Worm (Caenorhabditis elegans) whole organism, L1 larva: ENCODE results near the gene frpr-6.

Experiments
- C04F5.9 ChIP-seq: sonication (generic microtip); optimal IDR thresholded peaks from 2 replicates; lab custom pipeline; 2016; ENCODE audit warnings: missing genetic modification characterization, missing compliant biosample characterization
- C16A3.4 ChIP-seq: fragments of 150-350 bp; optimal IDR thresholded peaks from 2 replicates; lab custom pipeline; 2014; ENCODE audit warnings: missing biosample characterization, missing genetic modification characterization
- aha-1 ChIP-seq: fragments of 150-350 bp; optimal IDR thresholded peaks from 2 replicates; lab custom pipeline; 2014; ENCODE audit warnings: missing biosample characterization, missing genetic modification characterization
- alr-1 ChIP-seq: fragments of 200-800 bp; sonication (Bioruptor generic); optimal IDR thresholded peaks from 2 replicates; lab custom pipeline; 2018; ENCODE audit warnings: borderline replicate concordance, mild to moderate bottlenecking, missing genetic modification characterization, missing compliant biosample characterization
- ama-1 ChIP-seq: fragments of 150-350 bp; optimal IDR thresholded peaks from 2 replicates; lab custom pipeline; 2014
- blmp-1 ChIP-seq: fragments of 150-350 bp; optimal IDR thresholded peaks from 2 replicates; lab custom pipeline; 2014; ENCODE audit warnings: missing biosample characterization, missing genetic modification characterization
- ceh-63 ChIP-seq: fragments of 200-800 bp; sonication (Bioruptor generic); optimal IDR thresholded peaks from 2 replicates; lab custom pipeline; 2018; ENCODE audit warnings: mild to moderate bottlenecking, missing genetic modification characterization, missing compliant biosample characterization
- ceh-82 ChIP-seq, 3 experiments: fragments of 150-350 bp in 1 of 3; sonication (generic microtip) in 2 of 3; optimal IDR thresholded peaks; 2 replicates each; lab custom pipeline; 2014 to 2017; ENCODE audit warnings: missing biosample characterization in 3 of 3, missing genetic modification characterization in 3 of 3
- ceh-88 ChIP-seq: fragments of 200-800 bp; sonication (Bioruptor generic); IDR thresholded peaks from 2 replicates; pipeline ENCODE4 v1.3.6; 2022; ENCODE audit warnings: missing genetic modification characterization, missing compliant biosample characterization
- dsc-1 ChIP-seq: sonication (generic microtip); optimal IDR thresholded peaks from 2 replicates; lab custom pipeline; 2016; ENCODE audit warnings: mild to moderate bottlenecking, missing genetic modification characterization, missing compliant biosample characterization
- efl-1 ChIP-seq, 4 experiments: fragments of 150-350 bp; optimal IDR thresholded peaks in 3 of 4; peaks in 1 of 4; 1 replicate in 1 of 4; 2 replicates in 3 of 4; lab custom pipeline; 2014; ENCODE audit warnings: missing biosample characterization in 2 of 4, missing genetic modification characterization in 2 of 4, missing genetic modification reagents in 2 of 4
- efl-3 ChIP-seq: fragments of 200-800 bp; sonication (Bioruptor generic); optimal IDR thresholded peaks from 2 replicates; lab custom pipeline; 2018; ENCODE audit warnings: mild to moderate bottlenecking, missing genetic modification characterization, missing compliant biosample characterization
- egl-27 ChIP-seq, 2 experiments: fragments of 150-350 bp in 1 of 2; sonication (generic microtip); optimal IDR thresholded peaks; 3 replicates each; lab custom pipeline; 2017 to 2018; ENCODE audit warnings: missing biosample characterization in 2 of 2, missing genetic modification characterization in 2 of 2, missing genetic modification reagents in 2 of 2
- elt-2 ChIP-seq: sonication (generic microtip); optimal IDR thresholded peaks from 2 replicates; lab custom pipeline; 2016; ENCODE audit warnings: missing genetic modification characterization, mild to moderate bottlenecking, inconsistent platforms, missing compliant biosample characterization, missing genetic modification reagents
- elt-3 ChIP-seq, 6 experiments: fragments of 150-350 bp in 1 of 6; sonication (generic microtip); optimal IDR thresholded peaks; 2 replicates each; lab custom pipeline; 2017 to 2018; ENCODE audit warnings: missing biosample characterization in 6 of 6, missing genetic modification characterization in 6 of 6, inconsistent platforms in 1 of 6
- fkh-10 ChIP-seq: sonication (generic microtip); optimal IDR thresholded peaks from 2 replicates; lab custom pipeline; 2017; ENCODE audit warnings: missing biosample characterization, missing genetic modification reagents, missing genetic modification characterization
- fkh-8 ChIP-seq: sonication (generic microtip); optimal IDR thresholded peaks from 2 replicates; lab custom pipeline; 2016; ENCODE audit warnings: mild to moderate bottlenecking, missing genetic modification characterization, missing compliant biosample characterization
- fos-1 ChIP-seq: fragments of 150-350 bp; optimal IDR thresholded peaks from 2 replicates; lab custom pipeline; 2014; ENCODE audit warnings: missing biosample characterization, missing genetic modification characterization
- hpl-2 ChIP-seq: fragments of 150-350 bp; optimal IDR thresholded peaks from 2 replicates; lab custom pipeline; 2014; ENCODE audit warnings: missing biosample characterization, missing genetic modification reagents, missing genetic modification characterization
- isw-1 ChIP-seq: fragments of 200-800 bp; sonication (Bioruptor generic); IDR thresholded peaks from 2 replicates; pipeline ENCODE4 v1.3.6; 2022; ENCODE audit warnings: missing genetic modification characterization, missing compliant biosample characterization
- lin-13 ChIP-seq: fragments of 150-350 bp; optimal IDR thresholded peaks from 2 replicates; lab custom pipeline; 2014; ENCODE audit warnings: missing biosample characterization, missing genetic modification reagents, missing genetic modification characterization
- lin-14 ChIP-seq: fragments of 200-800 bp; sonication (Bioruptor generic); optimal IDR thresholded peaks from 2 replicates; lab custom pipeline; 2018; ENCODE audit warnings: mild to moderate bottlenecking, missing genetic modification characterization, moderate library complexity, missing compliant biosample characterization
- lin-35 ChIP-seq, 2 experiments: fragments of 150-350 bp; optimal IDR thresholded peaks; 2 replicates each; lab custom pipeline; 2014; ENCODE audit warnings: missing biosample characterization in 2 of 2, missing genetic modification characterization in 2 of 2, missing genetic modification reagents in 2 of 2
- lsy-2 ChIP-seq, 2 experiments: fragments of 150-350 bp; optimal IDR thresholded peaks; 2 replicates each; lab custom pipeline; 2014; ENCODE audit warnings: missing biosample characterization in 2 of 2, missing genetic modification characterization in 2 of 2
- mab-9 ChIP-seq: fragments of 200-800 bp; sonication (Bioruptor generic); IDR thresholded peaks from 2 replicates; pipeline ENCODE4 v1.3.6; 2022; ENCODE audit warnings: missing genetic modification reagents, missing genetic modification characterization, missing compliant biosample characterization
- mdl-1 ChIP-seq, 2 experiments: fragments of 150-350 bp; optimal IDR thresholded peaks; 2 replicates each; lab custom pipeline; 2014 to 2017; ENCODE audit warnings: missing biosample characterization in 2 of 2, missing genetic modification characterization in 2 of 2, inconsistent platforms in 1 of 2
- mep-1 ChIP-seq: fragments of 150-350 bp; optimal IDR thresholded peaks from 2 replicates; lab custom pipeline; 2014; ENCODE audit warnings: missing biosample characterization, missing genetic modification characterization
- nhr-12 ChIP-seq: sonication (generic microtip); optimal IDR thresholded peaks from 2 replicates; lab custom pipeline; 2017; ENCODE audit warnings: missing biosample characterization, missing genetic modification characterization
- nhr-19 ChIP-seq: fragments of 200-800 bp; sonication (Bioruptor generic); conservative IDR thresholded peaks from 2 replicates; pipeline ENCODE4 v1.3.6; 2022; ENCODE audit warnings: missing genetic modification characterization, missing compliant biosample characterization
- nhr-20 ChIP-seq: sonication (generic microtip); optimal IDR thresholded peaks from 2 replicates; lab custom pipeline; 2016; ENCODE audit warnings: mild to moderate bottlenecking, missing genetic modification characterization, missing compliant biosample characterization
- nhr-237 ChIP-seq: fragments of 150-350 bp; optimal IDR thresholded peaks from 2 replicates; lab custom pipeline; 2014; ENCODE audit warnings: missing biosample characterization, missing genetic modification characterization
- nhr-28 ChIP-seq: fragments of 150-350 bp; optimal IDR thresholded peaks from 2 replicates; lab custom pipeline; 2014; ENCODE audit warnings: missing biosample characterization, missing genetic modification characterization
- nhr-47 ChIP-seq: sonication (generic microtip); optimal IDR thresholded peaks from 2 replicates; lab custom pipeline; 2016; ENCODE audit warnings: mild to moderate bottlenecking, missing genetic modification characterization, moderate library complexity, missing compliant biosample characterization
- nhr-71 ChIP-seq: sonication (generic microtip); optimal IDR thresholded peaks from 2 replicates; lab custom pipeline; 2016; ENCODE audit warnings: mild to moderate bottlenecking, missing genetic modification characterization, moderate library complexity, missing compliant biosample characterization
- nhr-77 ChIP-seq: fragments of 150-350 bp; optimal IDR thresholded peaks from 2 replicates; lab custom pipeline; 2014; ENCODE audit warnings: missing biosample characterization, missing genetic modification characterization
- nhr-85 ChIP-seq: sonication (generic microtip); peaks from one replicate; lab custom pipeline; 2016; ENCODE audit warnings: missing genetic modification characterization, inconsistent platforms, missing compliant biosample characterization
- nhr-90 ChIP-seq: sonication (generic microtip); optimal IDR thresholded peaks from 2 replicates; lab custom pipeline; 2016; ENCODE audit warnings: mild to moderate bottlenecking, missing genetic modification characterization, missing compliant biosample characterization; ENCODE audit not compliant: poor library complexity
- pag-3 ChIP-seq: sonication (generic microtip); optimal IDR thresholded peaks from 2 replicates; lab custom pipeline; 2017; ENCODE audit warnings: missing genetic modification characterization, mild to moderate bottlenecking, missing compliant biosample characterization, antibody characterized with exemption, borderline replicate concordance; ENCODE audit not compliant: insufficient read depth
- pax-3 ChIP-seq: fragments of 200-800 bp; sonication (Bioruptor generic); optimal IDR thresholded peaks from 2 replicates; lab custom pipeline; 2018; ENCODE audit warnings: mild to moderate bottlenecking, missing genetic modification characterization, moderate library complexity, missing compliant biosample characterization
- pqm-1 ChIP-seq: sonication (generic microtip); optimal IDR thresholded peaks from 3 replicates; lab custom pipeline; 2017; ENCODE audit warnings: missing biosample characterization, missing genetic modification characterization
- skn-1 ChIP-seq: fragments of 150-350 bp; optimal IDR thresholded peaks from 2 replicates; lab custom pipeline; 2014; ENCODE audit warnings: missing biosample characterization, missing genetic modification characterization
- snpc-4 ChIP-seq: fragments of 150-350 bp; optimal IDR thresholded peaks from 2 replicates; lab custom pipeline; 2014; ENCODE audit warnings: missing biosample characterization, missing genetic modification characterization
- snu-23 ChIP-seq: sonication (generic microtip); optimal IDR thresholded peaks from 2 replicates; lab custom pipeline; 2016; ENCODE audit warnings: missing genetic modification characterization, missing compliant biosample characterization
- sox-4 ChIP-seq: sonication (generic microtip); optimal IDR thresholded peaks from 2 replicates; lab custom pipeline; 2016; ENCODE audit warnings: missing genetic modification characterization, missing compliant biosample characterization
- sptf-1 ChIP-seq: fragments of 150-350 bp; optimal IDR thresholded peaks from 2 replicates; lab custom pipeline; 2014; ENCODE audit warnings: missing biosample characterization, missing genetic modification characterization
- sup-37 ChIP-seq: fragments of 200-800 bp; sonication (Bioruptor generic); optimal IDR thresholded peaks from 2 replicates; lab custom pipeline; 2018; ENCODE audit warnings: mild to moderate bottlenecking, missing genetic modification characterization, missing compliant biosample characterization
- swsn-7 ChIP-seq: sonication (generic microtip); optimal IDR thresholded peaks from 2 replicates; lab custom pipeline; 2016; ENCODE audit warnings: missing genetic modification characterization, missing compliant biosample characterization
- tbx-2 ChIP-seq: sonication (generic microtip); optimal IDR thresholded peaks from 2 replicates; lab custom pipeline; 2016; ENCODE audit warnings: missing genetic modification characterization, missing compliant biosample characterization
- unc-30 ChIP-seq: sonication (generic microtip); optimal IDR thresholded peaks from 2 replicates; lab custom pipeline; 2017; ENCODE audit warnings: missing biosample characterization, missing genetic modification characterization
- unc-62 ChIP-seq: fragments of 150-350 bp; optimal IDR thresholded peaks from 2 replicates; lab custom pipeline; 2014; ENCODE audit warnings: missing biosample characterization, missing genetic modification reagents, missing genetic modification characterization
- unc-98 ChIP-seq: fragments of 200-800 bp; sonication (Bioruptor generic); IDR thresholded peaks from 2 replicates; pipeline ENCODE4 v1.3.6; 2022; ENCODE audit warnings: missing genetic modification characterization, missing compliant biosample characterization
- zag-1 ChIP-seq: fragments of 150-350 bp; optimal IDR thresholded peaks from 2 replicates; lab custom pipeline; 2014; ENCODE audit warnings: missing biosample characterization, missing genetic modification characterization

frpr-6 gene

DNA sequence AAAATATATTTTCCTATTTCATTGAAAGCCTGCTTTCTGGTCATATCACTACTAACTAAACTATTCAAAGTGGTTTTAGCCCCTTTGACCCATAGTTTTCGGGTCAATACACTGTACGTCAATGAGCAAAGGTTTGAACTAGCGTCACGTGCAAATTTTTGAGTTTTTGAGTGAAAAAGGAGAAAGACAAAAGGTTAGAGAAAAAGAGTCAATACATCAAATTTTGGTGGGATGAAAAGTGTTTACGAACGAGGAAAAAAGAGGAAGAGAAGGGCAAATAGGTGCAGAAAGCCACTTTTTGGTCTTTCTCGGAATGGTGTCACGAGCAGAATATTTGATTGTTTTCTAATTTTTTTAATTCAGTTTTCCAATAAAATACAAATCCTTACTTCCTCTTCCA is 25.1 kb downstream of the frpr-6 start (continued):
- TF ChIP-seq hpl-2 (no peak), mep-1 (tag; lab: Kevin White, UChicago) (no peak), swsn-7 (tag; lab: Kevin White, UChicago) (no peak), fos-1 (tag; lab: Kevin White, UChicago) (no peak), nhr-20 (tag; lab: Kevin White, UChicago) (peak; percentile 46), ceh-88 (GFP tag; lab: Robert Waterston, UW) (no peak), nhr-71 (tag; lab: Kevin White, UChicago) (peak; percentile 53), ceh-63 (GFP tag; lab: Kevin White, UChicago) (no peak), nhr-28 (no peak), mab-9 (GFP tag; lab: Robert Waterston, UW) (no peak), zag-1 (tag; lab: Kevin White, UChicago) (no peak), unc-30 (tag; lab: Kevin White, UChicago) (no peak), sptf-1 (no peak), unc-98 (GFP tag; lab: Robert Waterston, UW) (no peak), ceh-82 (tag; optimal IDR thresholded peaks at IDR 0.05; lab: Kevin White, UChicago) (no peak), mdl-1 (tag; optimal IDR thresholded peaks at IDR 0.05; lab: Kevin White, UChicago) (peak in 1 of 2 experiments; percentile 68), nhr-19 (peak; percentile 33; the same call in 1 of the 2 replicates), efl-1 (optimal IDR thresholded peaks at IDR 0.05; lab: Kevin White, UChicago) (no peak), efl-1 (GFP tag; optimal IDR thresholded peaks at IDR 0.05 in 1 of 2; lab: Kevin White, UChicago) (peak in 1 of 2 experiments; percentile 87), aha-1 (tag; lab: Kevin White, UChicago) (no peak), sup-37 (GFP tag; lab: Kevin White, UChicago) (no peak), efl-3 (GFP tag; lab: Kevin White, UChicago) (no peak), nhr-77 (tag; lab: Kevin White, UChicago) (peak; percentile 34), pag-3 (tag; lab: Kevin White, UChicago) (no peak), elt-2 (tag; lab: Kevin White, UChicago) (peak; percentile 15), nhr-12 (no peak), lsy-2 (tag; optimal IDR thresholded peaks at IDR 0.05; lab: Kevin White, UChicago) (peak; percentile 4 to 35), isw-1 (GFP tag; lab: Robert Waterston, UW) (no peak), pax-3 (tag; lab: Kevin White, UChicago) (no peak), fkh-8 (peak; percentile 42), unc-62 (GFP tag; lab: Kevin White, UChicago) (no peak), nhr-237 (tag; lab: Kevin White, UChicago) (no peak), lin-14 (GFP tag; lab: Kevin White, UChicago) (peak; percentile 44), snu-23 (GFP tag; lab: Kevin White, UChicago) (no peak), C04F5.9 (no peak), fkh-10 (GFP tag; lab: Kevin White, UChicago) (no peak), dsc-1 (peak; percentile 7), sox-4 (tag; lab: Kevin White, UChicago) (no peak), egl-27 (tag; optimal IDR thresholded peaks at IDR 0.05; lab: Kevin White, UChicago) (no peak), pqm-1 (no peak), lin-35 (GFP tag; optimal IDR thresholded peaks at IDR 0.05; lab: Kevin White, UChicago) (peak in 1 of 2 experiments; percentile 16), skn-1 (no peak)

ce11 chrV:9074360-9074834 is 26.6 kb downstream of the frpr-6 start:
- TF ChIP-seq nhr-47 (tag; lab: Kevin White, UChicago) (peak; percentile 19), mep-1 (tag; lab: Kevin White, UChicago) (peak; percentile 24), lin-13 (GFP tag; lab: Kevin White, UChicago) (peak; percentile 11), nhr-85 (peak; percentile 68), elt-2 (tag; lab: Kevin White, UChicago) (peak; percentile 21), nhr-90 (tag; lab: Kevin White, UChicago) (peak; percentile 15), nhr-20 (tag; lab: Kevin White, UChicago) (peak; percentile 43), elt-3 (tag; optimal IDR thresholded peaks at IDR 0.05; lab: Kevin White, UChicago) (peak in 1 of 6 experiments; percentile 25), lsy-2 (tag; optimal IDR thresholded peaks at IDR 0.05; lab: Kevin White, UChicago) (peak in 1 of 2 experiments; percentile 40), blmp-1 (tag; lab: Kevin White, UChicago) (peak; percentile 30), ama-1 (lab: Kevin White, UChicago) (peak; percentile 64), nhr-19 (peak; percentile 21), snu-23 (GFP tag; lab: Kevin White, UChicago) (peak; percentile 29), skn-1 (no peak), snpc-4 (tag; lab: Kevin White, UChicago) (no peak), nhr-71 (tag; lab: Kevin White, UChicago) (peak; percentile 38), C16A3.4 (tag; lab: Kevin White, UChicago) (peak; percentile 31), lin-14 (GFP tag; lab: Kevin White, UChicago) (peak; percentile 17), dsc-1 (no peak), alr-1 (no peak), tbx-2 (tag; lab: Kevin White, UChicago) (peak; percentile 38)
